Worm (Caenorhabditis elegans): ENCODE results near the gene lin-23.

ce11 chrII:6345195-6346158 is 25.6 kb upstream of the lin-23 start, which contains the start of gene C32D5.8:
- TF ChIP-seq ama-1 (optimal IDR thresholded peaks at IDR 0.05) (no peak), aly-1 (tag; optimal IDR thresholded peaks at IDR 0.05) (no peak), pes-1 (GFP tag; IDR thresholded peaks at IDR 0.05) (no peak)

All from whole organism, early embryonic.